Fruit fly (Drosophila melanogaster) whole organism, prepupa: ENCODE data around the gene CG43092.

ENCODE experiments used
- CG11294 ChIP-seq: fragments of 200-800 bp; sonication (Bioruptor generic); IDR thresholded peaks from 2 replicates; pipeline ENCODE4 v1.3.6; 2022; ENCODE audit warnings: missing biosample characterization, missing genetic modification characterization
- CG11902 ChIP-seq: fragments of 200-800 bp; sonication (Bioruptor generic); optimal IDR thresholded peaks from 3 replicates; lab custom pipeline; 2016; ENCODE audit warnings: missing biosample characterization, missing genetic modification characterization
- CG6163 ChIP-seq: fragments of 200-800 bp; sonication (Bioruptor generic); IDR thresholded peaks from 3 replicates; pipeline ENCODE4 v1.3.6; 2022; ENCODE audit warnings: missing biosample characterization, missing genetic modification characterization
- CG6792 ChIP-seq: fragments of 200-800 bp; sonication (Bioruptor generic); optimal IDR thresholded peaks from 3 replicates; lab custom pipeline; 2016; ENCODE audit warnings: missing biosample characterization, missing genetic modification characterization
- CG6854 ChIP-seq: fragments of 200-800 bp; sonication (Bioruptor generic); optimal IDR thresholded peaks from 2 replicates; lab custom pipeline; 2017; ENCODE audit warnings: missing biosample characterization, mild to moderate bottlenecking, missing genetic modification characterization
- Eip75B ChIP-seq: fragments of 200-800 bp; sonication (Bioruptor generic); optimal IDR thresholded peaks from 3 replicates; lab custom pipeline; 2016; ENCODE audit warnings: missing biosample characterization, missing genetic modification characterization
- Hr39 ChIP-seq: fragments of 200-800 bp; sonication (Bioruptor generic); optimal IDR thresholded peaks from 2 replicates; lab custom pipeline; 2016; ENCODE audit warnings: missing biosample characterization, missing genetic modification characterization
- Lpt ChIP-seq: fragments of 200-800 bp; sonication (Bioruptor generic); optimal IDR thresholded peaks from 3 replicates; lab custom pipeline; 2016; ENCODE audit warnings: missing biosample characterization, missing genetic modification characterization
- Sox102F ChIP-seq: fragments of 200-800 bp; sonication (Bioruptor generic); optimal IDR thresholded peaks from 2 replicates; lab custom pipeline; 2016; ENCODE audit warnings: missing biosample characterization, mild to moderate bottlenecking, missing genetic modification characterization
- eg ChIP-seq: fragments of 200-800 bp; sonication (Bioruptor generic); IDR thresholded peaks from 3 replicates; pipeline ENCODE4 v1.3.6; 2022; ENCODE audit warnings: missing biosample characterization, missing genetic modification characterization
- topi ChIP-seq: fragments of 200-800 bp; sonication (Bioruptor generic); optimal IDR thresholded peaks from 3 replicates; lab custom pipeline; 2016; ENCODE audit warnings: missing biosample characterization, missing genetic modification characterization

DNA sequence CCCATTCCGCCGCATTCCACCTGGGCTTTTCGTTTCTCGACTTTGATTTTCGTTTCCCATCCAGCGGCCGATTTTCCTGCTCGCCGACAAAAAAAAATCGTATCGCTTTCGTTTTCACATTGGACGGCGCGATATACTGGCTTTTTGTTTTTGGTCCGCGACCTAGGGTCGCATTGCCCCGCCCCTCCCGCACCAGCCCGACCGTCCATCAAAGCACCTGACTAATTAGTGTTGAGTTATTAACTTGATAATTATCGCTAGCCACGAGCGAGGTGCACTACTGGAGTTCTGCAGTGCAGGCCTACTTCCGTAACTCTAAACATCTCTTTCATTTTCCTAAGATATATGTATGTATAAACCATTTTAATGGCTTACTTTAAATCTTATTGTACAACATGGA, 17.8 kb downstream of the CG43092 start:
- TF ChIP-seq CG6792 (GFP tag; lab: Kevin White, UChicago) (no peak), CG6854 (GFP tag; lab: Kevin White, UChicago) (no peak), Lpt (no peak), eg (GFP tag; lab: Robert Waterston, UW) (no peak), Eip75B (GFP tag; lab: Kevin White, UChicago) (no peak), CG11902 (GFP tag; lab: Kevin White, UChicago) (no peak), Sox102F (no peak), CG6163 (GFP tag; lab: Robert Waterston, UW) (no peak), CG11294 (GFP tag; lab: Robert Waterston, UW) (no peak), topi (GFP tag; lab: Kevin White, UChicago) (no peak), Hr39 (no peak)
